Worm (Caenorhabditis elegans): ENCODE data around the gene srt-48.

DNA sequence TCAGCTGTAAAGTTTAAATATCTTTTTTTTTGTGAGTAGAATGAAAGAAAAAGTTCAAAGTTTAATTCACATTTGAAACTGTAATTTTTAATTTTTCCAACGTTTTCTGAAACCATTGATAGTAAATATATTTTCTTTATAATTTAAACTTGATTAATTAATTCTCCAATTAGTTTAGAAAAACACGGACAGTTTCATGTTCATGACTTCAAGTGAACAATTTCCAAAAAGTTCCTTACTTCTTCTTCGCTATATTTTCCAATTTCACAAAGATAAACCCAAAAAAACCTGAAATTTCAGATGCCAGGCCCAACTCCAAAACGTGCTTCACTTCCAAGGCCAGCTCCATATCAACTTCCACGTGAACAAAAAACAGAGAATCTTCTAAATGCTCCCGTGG lies 39.8 kb upstream of the srt-48 start, which contains the start of gene M199.2:
- TF ChIP-seq nhr-237 (tag; optimal IDR thresholded peaks at IDR 0.05), result no peak
- no peak for TF ChIP-seq nhr-28 (tag; optimal IDR thresholded peaks at IDR 0.05)
- TF ChIP-seq mep-1 (tag; optimal IDR thresholded peaks at IDR 0.05), result no peak
- no peak for TF ChIP-seq snpc-4 (tag; optimal IDR thresholded peaks at IDR 0.05)
- no peak for TF ChIP-seq ceh-43 (GFP tag; optimal IDR thresholded peaks at IDR 0.05)
- no peak for TF ChIP-seq ztf-11 (tag; optimal IDR thresholded peaks at IDR 0.05)
- no peak for TF ChIP-seq unc-39 (tag; optimal IDR thresholded peaks at IDR 0.05)
- TF ChIP-seq ceh-83 (GFP tag; optimal IDR thresholded peaks at IDR 0.05), result no peak
- TF ChIP-seq sptf-1 (tag; optimal IDR thresholded peaks at IDR 0.05), result no peak
- no peak for TF ChIP-seq nhr-12 (tag; optimal IDR thresholded peaks at IDR 0.05)
- TF ChIP-seq ces-1 (GFP tag; optimal IDR thresholded peaks at IDR 0.05), result no peak
- TF ChIP-seq nhr-76 (tag; optimal IDR thresholded peaks at IDR 0.05), result no peak
- no peak for TF ChIP-seq blmp-1 (tag; optimal IDR thresholded peaks at IDR 0.05)
- TF ChIP-seq drap-1 (GFP tag; optimal IDR thresholded peaks at IDR 0.05), result no peak

All from whole organism, mixed stage, embryonic.